Worm (Caenorhabditis elegans): ENCODE data around the gene pept-1.
A peak's percentile ranks its signal among the peaks of the same experiment; 100 is the strongest.

The pept-1 gene

DNA sequence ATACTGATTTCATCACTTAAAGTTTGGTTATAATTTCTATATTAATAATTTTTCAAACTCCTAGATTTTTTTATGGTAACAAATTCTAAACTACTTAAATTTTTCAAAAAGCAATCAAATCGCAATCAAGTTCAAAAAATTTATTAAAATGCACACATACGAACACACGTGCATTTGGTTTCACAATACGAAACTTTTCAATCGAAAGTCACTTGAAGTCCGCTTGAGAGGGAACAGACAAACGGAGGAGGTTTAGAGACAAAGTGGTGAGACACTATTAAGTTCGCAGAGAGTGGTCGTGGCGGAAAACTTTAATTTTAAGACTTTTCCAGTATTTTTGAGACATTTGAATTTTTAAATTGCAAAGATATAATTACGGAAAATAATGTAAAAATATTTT, 49.0 kb downstream of the pept-1 start, which contains the start of gene glr-8:
Gene glr-8, plus strand, starts transcription at position 319 of the 400 bp plus-strand sequence.
- TF ChIP-seq T23F11.4 (GFP tag; optimal IDR thresholded peaks at IDR 0.05), result no peak
- no peak for TF ChIP-seq pha-4 (tag; optimal IDR thresholded peaks at IDR 0.05)
- no peak for TF ChIP-seq fax-1 (tag; optimal IDR thresholded peaks at IDR 0.05)
- no peak for TF ChIP-seq madf-2 (tag; optimal IDR thresholded peaks at IDR 0.05)
- no peak for TF ChIP-seq nfya-1 (tag; optimal IDR thresholded peaks at IDR 0.05)
- no peak for TF ChIP-seq ceh-19 (GFP tag; optimal IDR thresholded peaks at IDR 0.05)
- TF ChIP-seq ceh-6 (GFP tag; optimal IDR thresholded peaks at IDR 0.05), result no peak
- TF ChIP-seq lim-6 (tag; optimal IDR thresholded peaks at IDR 0.05), result no peak
- TF ChIP-seq elt-2 (tag; optimal IDR thresholded peaks at IDR 0.05), result no peak
- TF ChIP-seq hlh-13 (GFP tag; optimal IDR thresholded peaks at IDR 0.05), result no peak
- TF ChIP-seq ceh-31 (tag; optimal IDR thresholded peaks at IDR 0.05), result no peak
- no peak for TF ChIP-seq syd-9 (tag; optimal IDR thresholded peaks at IDR 0.05)
- no peak for TF ChIP-seq lin-11 (tag; optimal IDR thresholded peaks at IDR 0.05)
- TF ChIP-seq eyg-1 (tag; optimal IDR thresholded peaks at IDR 0.05), result no peak
- no peak for TF ChIP-seq K02D7.2 (tag; optimal IDR thresholded peaks at IDR 0.05)
- no peak for TF ChIP-seq sox-4 (tag; optimal IDR thresholded peaks at IDR 0.05)
- TF ChIP-seq mec-3 (tag; optimal IDR thresholded peaks at IDR 0.05; ENCODE audit: borderline replicate concordance), result no peak
- no peak for TF ChIP-seq nhr-11 (tag; optimal IDR thresholded peaks at IDR 0.05)
- no peak for TF ChIP-seq F13H6.1 (tag; optimal IDR thresholded peaks at IDR 0.05)

DNA sequence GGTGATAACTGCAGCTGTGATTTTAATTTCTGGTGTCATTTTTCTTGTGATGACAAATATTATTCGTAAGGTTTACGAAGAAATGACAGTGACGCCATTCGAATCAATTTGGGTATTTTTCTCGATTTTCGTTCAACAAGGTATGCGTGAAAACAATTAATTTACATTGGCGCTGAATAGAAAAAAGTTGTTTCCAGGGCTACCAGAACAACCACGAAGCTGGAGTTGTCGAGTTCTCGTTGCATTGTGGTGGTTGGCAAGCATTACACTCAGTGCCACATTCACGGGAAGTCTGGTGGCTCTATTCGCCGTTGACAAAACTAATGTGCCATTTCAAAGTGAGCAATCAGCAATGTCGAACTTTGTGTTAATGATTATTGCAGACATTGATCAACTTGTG, 51.1 kb downstream of the pept-1 start:
- TF ChIP-seq sox-4 (tag; optimal IDR thresholded peaks at IDR 0.05), result no peak
- no peak for TF ChIP-seq che-1 (tag; optimal IDR thresholded peaks at IDR 0.05)
- no peak for TF ChIP-seq fax-1 (tag; optimal IDR thresholded peaks at IDR 0.05)
- no peak for TF ChIP-seq dmd-4 (tag; optimal IDR thresholded peaks at IDR 0.05; ENCODE audit: borderline replicate concordance)
- no peak for TF ChIP-seq F13H6.1 (tag; optimal IDR thresholded peaks at IDR 0.05)
- TF ChIP-seq tbx-2 (tag; optimal IDR thresholded peaks at IDR 0.05), result no peak
- no peak for TF ChIP-seq ttx-3 (tag; optimal IDR thresholded peaks at IDR 0.05)
- TF ChIP-seq nfya-1 (tag; optimal IDR thresholded peaks at IDR 0.05), result no peak
- TF ChIP-seq ztf-16 (tag; optimal IDR thresholded peaks at IDR 0.05), result no peak
- TF ChIP-seq pha-4 (tag; optimal IDR thresholded peaks at IDR 0.05), result no peak
- no peak for TF ChIP-seq zip-5 (tag; optimal IDR thresholded peaks at IDR 0.05)
- no peak for TF ChIP-seq C38D4.7 (GFP tag; optimal IDR thresholded peaks at IDR 0.05)
- no peak for TF ChIP-seq gmeb-2 (tag; optimal IDR thresholded peaks at IDR 0.05)
- no peak for TF ChIP-seq ceh-6 (GFP tag; optimal IDR thresholded peaks at IDR 0.05)
- no peak for TF ChIP-seq hlh-15 (tag; optimal IDR thresholded peaks at IDR 0.05)
- TF ChIP-seq nhr-232 (tag; optimal IDR thresholded peaks at IDR 0.05), result no peak
- TF ChIP-seq fkh-10 (GFP tag; optimal IDR thresholded peaks at IDR 0.05), result no peak

DNA sequence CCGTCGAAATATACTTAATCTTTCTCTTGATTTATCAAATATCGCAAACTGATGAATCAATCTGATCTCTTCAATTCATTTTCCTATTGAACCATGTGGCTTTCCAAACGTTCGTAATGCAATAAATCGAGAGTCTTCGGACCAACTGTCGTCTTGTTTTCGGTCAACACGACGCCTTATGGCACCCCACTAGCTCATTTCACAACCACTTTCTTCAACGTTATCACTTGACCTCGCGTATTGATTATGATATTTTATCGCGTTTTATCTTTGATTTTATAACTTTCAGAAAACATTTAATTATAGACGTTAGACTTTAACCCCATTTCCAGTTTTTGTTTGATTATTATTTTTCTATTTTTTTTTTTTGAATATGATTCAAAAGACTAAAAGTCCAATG, 53.1 kb downstream of the pept-1 start:
- TF ChIP-seq odd-2 (tag; optimal IDR thresholded peaks at IDR 0.05), result no peak
- no peak for TF ChIP-seq ceh-30 (tag; optimal IDR thresholded peaks at IDR 0.05)
- TF ChIP-seq elt-2 (tag; optimal IDR thresholded peaks at IDR 0.05), result peak; percentile 60
- TF ChIP-seq T23F11.4 (GFP tag; optimal IDR thresholded peaks at IDR 0.05), result no peak

DNA sequence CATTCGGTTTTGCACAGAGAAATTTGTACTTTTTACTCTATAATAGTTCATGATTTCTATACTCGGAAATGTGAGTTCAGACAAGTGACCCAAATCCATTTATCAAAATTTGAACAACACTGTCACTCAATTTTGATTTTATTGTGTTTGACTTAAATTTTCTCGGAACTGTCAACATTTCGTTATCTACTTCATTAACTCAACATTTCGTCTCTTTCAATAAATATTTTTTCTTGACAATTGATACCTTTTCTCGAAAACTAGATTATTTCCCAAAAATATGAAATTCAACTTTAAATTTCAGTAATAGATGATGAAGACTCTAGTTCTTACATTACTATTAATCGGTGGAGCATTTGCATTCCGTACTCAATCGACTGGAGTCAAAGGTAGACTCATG, 54.0 kb downstream of the pept-1 start, which contains the start of gene ttr-36:
Gene ttr-36, plus strand, starts transcription at position 301 of the 400 bp plus-strand sequence.
- TF ChIP-seq pat-9 (tag; optimal IDR thresholded peaks at IDR 0.05) (no peak), pha-2 (tag; optimal IDR thresholded peaks at IDR 0.05) (no peak), npax-4 (tag; optimal IDR thresholded peaks at IDR 0.05) (no peak), ttx-3 (tag; optimal IDR thresholded peaks at IDR 0.05) (no peak), nfya-1 (tag; optimal IDR thresholded peaks at IDR 0.05) (no peak), tbx-7 (tag; optimal IDR thresholded peaks at IDR 0.05) (no peak), rnt-1 (tag; optimal IDR thresholded peaks at IDR 0.05) (no peak), hlh-15 (tag; optimal IDR thresholded peaks at IDR 0.05) (no peak), eyg-1 (tag; optimal IDR thresholded peaks at IDR 0.05) (no peak), dve-1 (tag; optimal IDR thresholded peaks at IDR 0.05) (no peak), sdc-2 (tag; optimal IDR thresholded peaks at IDR 0.05) (no peak), lin-11 (tag; optimal IDR thresholded peaks at IDR 0.05) (no peak), pqm-1 (tag; optimal IDR thresholded peaks at IDR 0.05) (no peak)
